Fruit fly (Drosophila melanogaster) whole organism, embryonic: Measurements from ENCODE around the gene Or82a.

Experiments used
- B-H2 ChIP-seq: fragments of 200-800 bp; sonication (Bioruptor generic); optimal IDR thresholded peaks from 2 replicates; lab custom pipeline; 2018; ENCODE audit warnings: missing biosample characterization, mild to moderate bottlenecking, missing genetic modification characterization
- CG10565 ChIP-seq: fragments of 200-800 bp; sonication (Bioruptor generic); optimal IDR thresholded peaks from 3 replicates; lab custom pipeline; 2016; ENCODE audit warnings: missing biosample characterization, mild to moderate bottlenecking, missing genetic modification characterization
- CG11247 ChIP-seq: fragments of 200-800 bp; sonication (Bioruptor generic); IDR thresholded peaks from 2 replicates; pipeline ENCODE4 v1.3.6; 2022; ENCODE audit warnings: missing biosample characterization, missing genetic modification characterization
- CG11456 ChIP-seq: fragments of 200-800 bp; sonication (Bioruptor generic); IDR thresholded peaks from 3 replicates; pipeline ENCODE4 v1.3.6; 2022; ENCODE audit warnings: missing biosample characterization, missing genetic modification characterization
- CG11695 ChIP-seq: fragments of 200-800 bp; sonication (Bioruptor generic); IDR thresholded peaks from 3 replicates; pipeline ENCODE4 v1.3.6; 2022; ENCODE audit warnings: missing biosample characterization, missing genetic modification characterization
- CG12071 ChIP-seq: fragments of 200-800 bp; sonication (Bioruptor generic); optimal IDR thresholded peaks from 3 replicates; lab custom pipeline; 2018; ENCODE audit warnings: missing biosample characterization, mild to moderate bottlenecking, missing genetic modification characterization
- CG12219 ChIP-seq: fragments of 200-800 bp; sonication (Bioruptor generic); optimal IDR thresholded peaks from 3 replicates; lab custom pipeline; 2018; ENCODE audit warnings: missing biosample characterization, mild to moderate bottlenecking, missing genetic modification characterization
- CG12236 ChIP-seq: fragments of 200-800 bp; sonication (Bioruptor generic); optimal IDR thresholded peaks from 2 replicates; lab custom pipeline; 2016; ENCODE audit warnings: missing biosample characterization, missing genetic modification characterization
- CG14014 ChIP-seq: fragments of 200-800 bp; sonication (Bioruptor generic); IDR thresholded peaks from 2 replicates; pipeline ENCODE4 v1.3.6; 2022; ENCODE audit warnings: missing biosample characterization, missing genetic modification characterization
- CG15514 ChIP-seq: fragments of 200-800 bp; sonication (Bioruptor generic); optimal IDR thresholded peaks from 3 replicates; lab custom pipeline; 2017; ENCODE audit warnings: missing biosample characterization, missing genetic modification characterization, mild to moderate bottlenecking, moderate library complexity, missing genetic modification reagents
- CG1603 ChIP-seq: fragments of 200-800 bp; sonication (Bioruptor generic); optimal IDR thresholded peaks from 2 replicates; lab custom pipeline; 2019; ENCODE audit warnings: missing biosample characterization, mild to moderate bottlenecking, missing genetic modification characterization, moderate library complexity
- CG18599 ChIP-seq: fragments of 200-800 bp; sonication (Bioruptor generic); optimal IDR thresholded peaks from 3 replicates; lab custom pipeline; 2017; ENCODE audit warnings: missing biosample characterization, missing genetic modification characterization, mild to moderate bottlenecking, moderate library complexity, missing genetic modification reagents
- CG31224 ChIP-seq: fragments of 200-800 bp; sonication (Bioruptor generic); IDR thresholded peaks from 2 replicates; pipeline ENCODE4 v1.3.6; 2022; ENCODE audit warnings: missing biosample characterization, missing genetic modification characterization
- CG32532 ChIP-seq: fragments of 200-800 bp; sonication (Bioruptor generic); IDR thresholded peaks from 2 replicates; pipeline ENCODE4 v1.3.6; 2022; ENCODE audit warnings: missing biosample characterization, missing genetic modification characterization
- CG34376 ChIP-seq: fragments of 200-800 bp; sonication (Bioruptor generic); optimal IDR thresholded peaks from 2 replicates; lab custom pipeline; 2018; ENCODE audit warnings: missing biosample characterization, mild to moderate bottlenecking, missing genetic modification characterization
- CG6689 ChIP-seq: fragments of 200-800 bp; sonication (Bioruptor generic); IDR thresholded peaks from 2 replicates; pipeline ENCODE4 v1.3.6; 2022; ENCODE audit warnings: missing biosample characterization, missing genetic modification characterization
- CG6791 ChIP-seq: fragments of 200-800 bp; sonication (Bioruptor generic); IDR thresholded peaks from 3 replicates; pipeline ENCODE4 v1.3.6; 2022; ENCODE audit warnings: missing biosample characterization, missing genetic modification characterization; ENCODE audit not compliant: partially characterized antibody
- CG6854 ChIP-seq: fragments of 200-800 bp; sonication (Bioruptor generic); optimal IDR thresholded peaks from 3 replicates; lab custom pipeline; 2017; ENCODE audit warnings: missing biosample characterization, mild to moderate bottlenecking, missing genetic modification characterization
- CG7928 ChIP-seq: fragments of 200-800 bp; sonication (Bioruptor generic); optimal IDR thresholded peaks from 2 replicates; lab custom pipeline; 2017; ENCODE audit warnings: missing biosample characterization, mild to moderate bottlenecking, missing genetic modification characterization
- CG8089 ChIP-seq: fragments of 200-800 bp; sonication (Bioruptor generic); optimal IDR thresholded peaks from 3 replicates; lab custom pipeline; 2016; ENCODE audit warnings: missing biosample characterization, missing genetic modification characterization
- Ets65A ChIP-seq: fragments of 200-800 bp; sonication (Bioruptor generic); peaks from one replicate; lab custom pipeline; 2016; ENCODE audit warnings: missing biosample characterization, missing genetic modification characterization
- Hand ChIP-seq: fragments of 200-800 bp; sonication (Bioruptor generic); optimal IDR thresholded peaks from 2 replicates; lab custom pipeline; 2017; ENCODE audit warnings: mild to moderate bottlenecking, missing biosample characterization, missing genetic modification reagents, missing genetic modification characterization
- Hmx ChIP-seq: fragments of 200-800 bp; sonication (Bioruptor generic); optimal IDR thresholded peaks from 2 replicates; lab custom pipeline; 2016; ENCODE audit warnings: missing biosample characterization, missing genetic modification characterization
- Hr39 ChIP-seq: fragments of >200 bp; optimal IDR thresholded peaks from 2 replicates; lab custom pipeline; 2017
- Hr78 ChIP-seq, 2 experiments: fragments of 200-800 bp in 1 of 2; fragments of >200 bp in 1 of 2; sonication (Bioruptor generic) in 1 of 2; optimal IDR thresholded peaks; 2 replicates each; lab custom pipeline; 2017 to 2019; ENCODE audit warnings: missing biosample characterization in 2 of 2, missing genetic modification characterization in 2 of 2, mild to moderate bottlenecking in 1 of 2, moderate library complexity in 1 of 2
- Jarid2 ChIP-seq: fragments of 200-800 bp; sonication (Bioruptor generic); optimal IDR thresholded peaks from 3 replicates; lab custom pipeline; 2017; ENCODE audit warnings: mild to moderate bottlenecking, missing biosample characterization, missing genetic modification reagents, missing genetic modification characterization
- Med ChIP-seq: fragments of 200-800 bp; sonication (Bioruptor generic); peaks from one replicate; lab custom pipeline; 2016; ENCODE audit warnings: missing biosample characterization, missing genetic modification characterization, mild to moderate bottlenecking, inconsistent platforms, moderate library complexity
- ab ChIP-seq: fragments of 200-800 bp; sonication (Bioruptor generic); optimal IDR thresholded peaks from 2 replicates; lab custom pipeline; 2016; ENCODE audit warnings: missing biosample characterization, missing genetic modification characterization
- crol ChIP-seq: fragments of 200-800 bp; sonication (Bioruptor generic); IDR thresholded peaks from 2 replicates; pipeline ENCODE4 v1.3.6; 2022; ENCODE audit warnings: missing biosample characterization, missing genetic modification characterization
- cwo ChIP-seq: fragments of 200-800 bp; sonication (Bioruptor generic); optimal IDR thresholded peaks from 3 replicates; lab custom pipeline; 2017; ENCODE audit warnings: missing biosample characterization, missing genetic modification characterization, mild to moderate bottlenecking, moderate library complexity, missing genetic modification reagents
- dmrt99B ChIP-seq: fragments of 200-800 bp; sonication (Bioruptor generic); optimal IDR thresholded peaks from 2 replicates; lab custom pipeline; 2018; ENCODE audit warnings: missing biosample characterization, mild to moderate bottlenecking, missing genetic modification characterization, moderate library complexity
- dpn ChIP-seq, 2 experiments: fragments of 200-800 bp; sonication (Bioruptor generic); optimal IDR thresholded peaks; 3 replicates each; lab custom pipeline; 2016; ENCODE audit warnings: missing biosample characterization in 2 of 2, missing genetic modification characterization in 2 of 2
- esg ChIP-seq: fragments of 200-800 bp; sonication (Bioruptor generic); conservative IDR thresholded peaks from 2 replicates; pipeline ENCODE4 v1.3.6; 2022; ENCODE audit warnings: missing biosample characterization, missing genetic modification characterization
- ftz-f1 ChIP-seq: fragments of 200-800 bp; sonication (Bioruptor generic); optimal IDR thresholded peaks from 2 replicates; lab custom pipeline; 2016; ENCODE audit warnings: missing biosample characterization, missing genetic modification characterization
- gcm ChIP-seq: fragments of 200-800 bp; sonication (Bioruptor generic); optimal IDR thresholded peaks from 2 replicates; lab custom pipeline; 2019; ENCODE audit warnings: missing biosample characterization, mild to moderate bottlenecking, missing genetic modification characterization, moderate library complexity
- gem ChIP-seq: fragments of 200-800 bp; sonication (Bioruptor generic); optimal IDR thresholded peaks from 2 replicates; lab custom pipeline; 2019; ENCODE audit warnings: missing biosample characterization, mild to moderate bottlenecking, missing genetic modification characterization, moderate library complexity
- grn ChIP-seq: fragments of 200-800 bp; sonication (Bioruptor generic); optimal IDR thresholded peaks from 3 replicates; lab custom pipeline; 2017; ENCODE audit warnings: missing biosample characterization, missing genetic modification characterization
- luna ChIP-seq: fragments of 200-800 bp; sonication (Bioruptor generic); optimal IDR thresholded peaks from 2 replicates; lab custom pipeline; 2016; ENCODE audit warnings: missing biosample characterization, missing genetic modification characterization
- onecut ChIP-seq: fragments of 200-800 bp; sonication (Bioruptor generic); IDR thresholded peaks from 2 replicates; pipeline ENCODE4 v1.3.6; 2022; ENCODE audit warnings: missing biosample characterization, missing genetic modification characterization
- row ChIP-seq: fragments of 200-800 bp; sonication (Bioruptor generic); IDR thresholded peaks from 3 replicates; pipeline ENCODE4 v1.3.6; 2022; ENCODE audit warnings: missing biosample characterization, missing genetic modification characterization
- sd ChIP-seq: fragments of 200-800 bp; sonication (Bioruptor generic); optimal IDR thresholded peaks from 3 replicates; lab custom pipeline; 2018; ENCODE audit warnings: missing biosample characterization, mild to moderate bottlenecking, missing genetic modification characterization, moderate library complexity
- sens ChIP-seq: fragments of 200-800 bp; sonication (Bioruptor generic); peaks from one replicate; lab custom pipeline; 2016; ENCODE audit warnings: missing biosample characterization, missing genetic modification characterization
- sens-2 ChIP-seq: fragments of 200-800 bp; sonication (Bioruptor generic); IDR thresholded peaks from 2 replicates; pipeline ENCODE4 v1.3.6; 2022; ENCODE audit warnings: missing biosample characterization, missing genetic modification characterization
- sima ChIP-seq: fragments of 200-800 bp; sonication (Bioruptor generic); optimal IDR thresholded peaks from 2 replicates; lab custom pipeline; 2016; ENCODE audit warnings: missing biosample characterization, missing genetic modification characterization
- sna ChIP-seq: fragments of 200-800 bp; sonication (Bioruptor generic); IDR thresholded peaks from 2 replicates; pipeline ENCODE4 v1.3.6; 2022; ENCODE audit warnings: missing biosample characterization, missing genetic modification characterization; ENCODE audit not compliant: partially characterized antibody
- sug ChIP-seq: fragments of 200-800 bp; optimal IDR thresholded peaks from 2 replicates; lab custom pipeline; 2019; ENCODE audit warnings: missing biosample characterization, mild to moderate bottlenecking, missing genetic modification characterization, moderate library complexity
- z ChIP-seq: fragments of 200-800 bp; sonication (Bioruptor generic); IDR thresholded peaks from 3 replicates; pipeline ENCODE4 v1.3.6; 2022; ENCODE audit warnings: missing biosample characterization, missing genetic modification characterization

Or82a gene

DNA sequence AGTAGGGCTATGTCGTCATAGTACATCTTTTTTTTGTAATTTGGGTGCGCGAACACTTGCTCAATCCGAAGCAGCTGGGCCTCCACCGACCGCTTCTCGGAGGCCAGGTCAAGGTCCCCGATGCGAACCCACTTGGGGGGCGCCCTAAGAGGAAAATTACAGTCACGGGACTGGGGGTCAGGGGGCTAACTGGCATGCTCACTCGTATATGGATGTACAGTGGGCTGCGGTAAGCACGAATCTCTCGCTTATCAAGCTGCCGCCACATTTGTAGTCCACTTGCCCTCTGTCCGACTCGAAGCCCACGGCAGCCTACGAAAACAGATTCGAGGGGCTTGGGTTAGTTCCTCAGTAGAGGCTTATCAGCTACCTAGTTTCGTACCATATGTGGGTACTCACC lies 15.0 kb upstream of the Or82a start:
- no peak for TF ChIP-seq dmrt99B (tag; lab: Kevin White, UChicago)
- TF ChIP-seq CG6689 (GFP tag; lab: Robert Waterston, UW), result no peak
- peak; percentile 20 for TF ChIP-seq Ets65A (GFP tag; lab: Kevin White, UChicago)
- no peak for TF ChIP-seq CG7928
- TF ChIP-seq Hr78 (GFP tag; optimal IDR thresholded peaks at IDR 0.05; lab: Kevin White, UChicago), result peak in 1 of 2 experiments; percentile 78
- TF ChIP-seq CG1603 (tag; lab: Kevin White, UChicago), result no peak
- peak; percentile 67 for TF ChIP-seq sug (tag; lab: Kevin White, UChicago)
- TF ChIP-seq CG8089 (GFP tag; lab: Kevin White, UChicago), result no peak
- no peak for TF ChIP-seq Hand (GFP tag; lab: Kevin White, UChicago)
- TF ChIP-seq sens (GFP tag; lab: Kevin White, UChicago), result peak; percentile 8
- TF ChIP-seq CG10565 (GFP tag; lab: Kevin White, UChicago), result no peak
- no peak for TF ChIP-seq esg (GFP tag; lab: Robert Waterston, UW)
- no peak for TF ChIP-seq sens-2 (GFP tag; lab: Robert Waterston, UW)
- TF ChIP-seq ftz-f1 (GFP tag; lab: Kevin White, UChicago), result peak; percentile 23
- TF ChIP-seq CG12236 (GFP tag; lab: Kevin White, UChicago), result no peak
- no peak for TF ChIP-seq gem (tag; lab: Kevin White, UChicago)
- 0 out of 2 replicates have a peak, but pooled peaks have one; percentile 6 for TF ChIP-seq sna (GFP tag; lab: Robert Waterston, UW)
- TF ChIP-seq CG11695 (GFP tag; lab: Robert Waterston, UW), result no peak
- peak; percentile 56 for TF ChIP-seq cwo (GFP tag; lab: Kevin White, UChicago)
- TF ChIP-seq CG14014 (GFP tag; lab: Robert Waterston, UW), result 0 out of 2 replicates have a peak, but pooled peaks have one; percentile 18
- TF ChIP-seq Med (GFP tag; lab: Kevin White, UChicago), result peak; percentile 55

DNA sequence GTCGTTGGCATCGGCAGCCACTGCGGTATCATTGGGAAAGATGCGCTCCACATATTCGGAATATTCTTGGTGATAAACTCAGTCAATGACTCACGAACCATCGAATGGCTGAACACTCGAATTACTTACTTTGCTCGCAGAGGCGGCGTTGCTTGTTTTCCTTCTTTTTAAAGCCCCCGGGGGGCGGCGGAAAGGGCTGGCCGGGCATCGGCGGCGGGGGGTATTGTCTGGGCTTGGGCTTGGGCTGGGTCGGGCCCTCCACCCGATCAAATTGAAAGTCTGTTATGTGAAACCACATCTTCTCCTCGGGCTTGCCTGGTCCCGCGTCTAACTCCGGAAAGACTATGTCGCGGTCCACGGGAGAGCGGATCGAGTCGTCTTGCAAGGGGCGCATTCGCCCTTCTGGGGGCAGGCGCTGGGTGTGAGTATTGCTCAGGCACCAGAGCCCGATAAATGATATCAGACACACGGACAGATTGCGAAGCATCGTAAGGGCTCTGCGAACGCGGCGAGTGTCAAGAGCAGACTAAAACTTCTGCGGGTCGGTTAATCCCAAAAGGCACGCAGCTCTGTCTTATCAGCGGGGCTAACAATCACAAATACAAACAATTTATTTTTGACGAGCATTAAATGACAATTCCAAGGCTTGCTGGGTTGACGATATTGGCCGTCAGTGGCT lies 14.4 kb upstream of the Or82a start, which contains the start of gene CG14642:
CG14642 (minus strand) TSS at position 509 of the 679 bp plus-strand sequence.
- TF ChIP-seq CG15514 (GFP tag; lab: Kevin White, UChicago) (no peak), row (GFP tag; lab: Robert Waterston, UW) (0 out of 3 replicates have a peak, but pooled peaks have one; percentile 12), crol (GFP tag; lab: Robert Waterston, UW) (peak; percentile 47), CG18599 (GFP tag; lab: Kevin White, UChicago) (no peak), grn (GFP tag; lab: Kevin White, UChicago) (no peak), Jarid2 (GFP tag; lab: Kevin White, UChicago) (peak; percentile 5), sima (GFP tag; lab: Kevin White, UChicago) (no peak), CG31224 (0 out of 2 replicates have a peak, but pooled peaks have one; percentile 22), CG12219 (GFP tag; lab: Kevin White, UChicago) (no peak), ab (GFP tag; lab: Kevin White, UChicago) (no peak), CG14014 (GFP tag; lab: Robert Waterston, UW) (no peak), Hmx (GFP tag; lab: Kevin White, UChicago) (no peak), CG34376 (peak; percentile 36), z (no peak), CG11247 (GFP tag; lab: Robert Waterston, UW) (no peak), CG6854 (no peak), CG32532 (GFP tag; lab: Robert Waterston, UW) (0 out of 2 replicates have a peak, but pooled peaks have one; percentile 13), dpn (GFP tag; optimal IDR thresholded peaks at IDR 0.05; lab: Kevin White, UChicago) (no peak), luna (GFP tag; lab: Kevin White, UChicago) (no peak), Hr39 (lab: Kevin White, UChicago) (peak; percentile 58), CG11456 (GFP tag; lab: Robert Waterston, UW) (0 out of 3 replicates have a peak, but pooled peaks have one; percentile 45), Med (GFP tag; lab: Kevin White, UChicago) (peak; percentile 14), CG6791 (GFP tag; lab: Robert Waterston, UW) (0 out of 3 replicates have a peak, but pooled peaks have one; percentile 19), sd (no peak), onecut (GFP tag; lab: Robert Waterston, UW) (no peak), CG12071 (no peak), gcm (GFP tag; lab: Kevin White, UChicago) (peak; percentile 72), B-H2 (no peak)
- TF ChIP-seq, all 482 proteins: peak for 11
